Fruit fly (Drosophila melanogaster): ENCODE measurements around the gene CG32669.

The CG32669 gene

dm6 chrX:10846972-10847435, 2.1 kb upstream of the CG32669 start, which contains the start of gene sbr (continued):
- TF ChIP-seq CG1603 (tag; optimal IDR thresholded peaks at IDR 0.05) (peak; percentile 13), Doc3 (GFP tag; IDR thresholded peaks at IDR 0.05; ENCODE audit: partially characterized antibody) (peak; percentile 57; the same call in 2 of the 3 replicates), GATAe (GFP tag; conservative IDR thresholded peaks at IDR 0.05) (no peak), CG10321 (GFP tag; IDR thresholded peaks at IDR 0.05) (no peak), crol (GFP tag; IDR thresholded peaks at IDR 0.05) (no peak), psq (GFP tag; optimal IDR thresholded peaks at IDR 0.05) (no peak), CG18011 (GFP tag; optimal IDR thresholded peaks at IDR 0.05) (no peak), Antp (GFP tag; optimal IDR thresholded peaks at IDR 0.05) (no peak), lbe (GFP tag; optimal IDR thresholded peaks at IDR 0.05) (no peak), CG3995 (GFP tag; optimal IDR thresholded peaks at IDR 0.05) (peak; percentile 65), CG2116 (GFP tag; optimal IDR thresholded peaks at IDR 0.05) (peak; percentile 85), Dp (GFP tag; optimal IDR thresholded peaks at IDR 0.05) (peak; percentile 29), Mes4 (GFP tag; optimal IDR thresholded peaks at IDR 0.05) (no peak), nmo (GFP tag; optimal IDR thresholded peaks at IDR 0.05) (peak; percentile 31), CG14014 (GFP tag; IDR thresholded peaks at IDR 0.05) (no peak), sna (GFP tag; IDR thresholded peaks at IDR 0.05; ENCODE audit: partially characterized antibody) (0 out of 2 replicates have a peak, but pooled peaks have one; percentile 45), grau (tag; optimal IDR thresholded peaks at IDR 0.05) (peak; percentile 30), CG10654 (GFP tag; optimal IDR thresholded peaks at IDR 0.05) (no peak), Atf6 (GFP tag; IDR thresholded peaks at IDR 0.05) (no peak), CG2889 (GFP tag; IDR thresholded peaks at IDR 0.05) (no peak), CG8281 (tag; optimal IDR thresholded peaks at IDR 0.05) (no peak), Lim3 (GFP tag; IDR thresholded peaks at IDR 0.05) (no peak), Eip74EF (GFP tag; optimal IDR thresholded peaks at IDR 0.05) (no peak), CG6854 (GFP tag; optimal IDR thresholded peaks at IDR 0.05) (no peak), Chrac-16 (GFP tag; optimal IDR thresholded peaks at IDR 0.05) (no peak), CG1792 (GFP tag; optimal IDR thresholded peaks at IDR 0.05) (no peak), h (optimal IDR thresholded peaks at IDR 0.05) (no peak), CG6272 (GFP tag; IDR thresholded peaks at IDR 0.05) (peak; percentile 33; the same call in 1 of the 2 replicates), Hr39 (optimal IDR thresholded peaks at IDR 0.05) (no peak), ssp (GFP tag; IDR thresholded peaks at IDR 0.05) (no peak), CG17802 (tag; optimal IDR thresholded peaks at IDR 0.05) (no peak), CG3281 (GFP tag; optimal IDR thresholded peaks at IDR 0.05) (no peak), Ada2b (GFP tag; IDR thresholded peaks at IDR 0.05) (no peak), tio (GFP tag; optimal IDR thresholded peaks at IDR 0.05) (no peak), CG2875 (GFP tag; optimal IDR thresholded peaks at IDR 0.05) (no peak), CG18764 (GFP tag; optimal IDR thresholded peaks at IDR 0.05) (no peak), Aef1 (GFP tag; IDR thresholded peaks at IDR 0.05) (no peak), HmgZ (tag; optimal IDR thresholded peaks at IDR 0.05) (no peak), fd3F (GFP tag; optimal IDR thresholded peaks at IDR 0.05) (no peak), CG17328 (GFP tag; IDR thresholded peaks at IDR 0.05) (no peak), NC2β (GFP tag; optimal IDR thresholded peaks at IDR 0.05) (no peak), Side (GFP tag; optimal IDR thresholded peaks at IDR 0.05) (no peak), crp (GFP tag; optimal IDR thresholded peaks at IDR 0.05) (no peak), fd96Cb (tag; optimal IDR thresholded peaks at IDR 0.05) (no peak), CG17829 (tag; optimal IDR thresholded peaks at IDR 0.05) (peak; percentile 13), CG2120 (GFP tag; optimal IDR thresholded peaks at IDR 0.05) (peak; percentile 50), Pdp1 (GFP tag; optimal IDR thresholded peaks at IDR 0.05) (peak in 1 of 2 experiments; percentile 8), CG12299 (tag; optimal IDR thresholded peaks at IDR 0.05) (no peak), CG9932 (GFP tag; IDR thresholded peaks at IDR 0.05) (peak; percentile 68), CG13287 (GFP tag; IDR thresholded peaks at IDR 0.05; ENCODE audit: partially characterized antibody) (peak; percentile 78), danr (GFP tag; IDR thresholded peaks at IDR 0.05) (no peak), pnt (GFP tag; optimal IDR thresholded peaks at IDR 0.05) (no peak)

Measured in whole organism, embryonic.